Worm (Caenorhabditis elegans) whole organism, late embryonic: Measurements from ENCODE around the gene clec-122.

ENCODE experiments used
- elt-2 ChIP-seq: sonication (generic microtip); optimal IDR thresholded peaks from 2 replicates; lab custom pipeline; 2016; ENCODE audit warnings: missing genetic modification reagents, missing genetic modification characterization, missing compliant biosample characterization
- nhr-11 ChIP-seq: fragments of 150-350 bp; optimal IDR thresholded peaks from 2 replicates; lab custom pipeline; 2014; ENCODE audit warnings: missing biosample characterization, missing genetic modification characterization
- unc-3 ChIP-seq, 2 experiments: fragments of 200-800 bp in 1 of 2; sonication (Bioruptor generic) in 1 of 2; sonication (generic microtip) in 1 of 2; conservative IDR thresholded peaks in 1 of 2; optimal IDR thresholded peaks in 1 of 2; 2 replicates each; pipeline versions ENCODE4 v1.3.6 to Lab custom; 2016 to 2022; ENCODE audit warnings: missing compliant biosample characterization in 2 of 2, missing genetic modification characterization in 2 of 2, missing genetic modification reagents in 1 of 2

ce11 chrII:3149521-3150190, 43.8 kb downstream of the clec-122 start, which contains the start of the genes T10D4.11 and T10D4.1:
- TF ChIP-seq elt-2 (tag; lab: Kevin White, UChicago) (no peak), unc-3 (GFP tag; conservative IDR thresholded peaks at IDR 0.05; lab: Robert Waterston, UW) (no peak), unc-3 (tag; optimal IDR thresholded peaks at IDR 0.05; lab: Kevin White, UChicago) (no peak), nhr-11 (tag; lab: Kevin White, UChicago) (no peak)
